Fruit fly (Drosophila melanogaster) whole organism, wandering third instar larva: ENCODE results near the gene dcma.

Experiments
- CrebA ChIP-seq: fragments of 200-800 bp; sonication (Bioruptor generic); optimal IDR thresholded peaks from 2 replicates; lab custom pipeline; 2016; ENCODE audit warnings: missing biosample characterization, mild to moderate bottlenecking, missing genetic modification characterization, borderline replicate concordance
- Hnf4 ChIP-seq: fragments of 200-800 bp; sonication (Bioruptor generic); optimal IDR thresholded peaks from 2 replicates; lab custom pipeline; 2016; ENCODE audit warnings: missing biosample characterization, mild to moderate bottlenecking, missing genetic modification characterization
- Hr83 ChIP-seq: fragments of 200-300 bp; sonication (Bioruptor generic); optimal IDR thresholded peaks from 2 replicates; lab custom pipeline; 2016; ENCODE audit warnings: missing biosample characterization, mild to moderate bottlenecking, missing genetic modification characterization, moderate library complexity; ENCODE audit not compliant: poor library complexity, severe bottlenecking
- Mio ChIP-seq: sonication (Bioruptor generic); optimal IDR thresholded peaks from 2 replicates; lab custom pipeline; 2016; ENCODE audit warnings: missing biosample characterization, missing genetic modification characterization
- Rel ChIP-seq, 2 experiments: fragments of 200-800 bp; sonication (Bioruptor generic) in 1 of 2; optimal IDR thresholded peaks; 2 replicates in 1 of 2; 3 replicates in 1 of 2; lab custom pipeline; 2016 to 2019; ENCODE audit warnings: mild to moderate bottlenecking in 2 of 2, missing biosample characterization in 2 of 2, missing genetic modification characterization in 2 of 2, moderate library complexity in 1 of 2
- Vsx2 ChIP-seq: fragments of 200-300, 225-300 bp; sonication (Bioruptor generic); optimal IDR thresholded peaks from 2 replicates; lab custom pipeline; 2018; ENCODE audit warnings: missing biosample characterization, missing genetic modification characterization; ENCODE audit not compliant: partially characterized antibody
- brk ChIP-seq: fragments of 200-800 bp; sonication (Bioruptor generic); optimal IDR thresholded peaks from 2 replicates; lab custom pipeline; 2016; ENCODE audit warnings: missing biosample characterization, mild to moderate bottlenecking, missing genetic modification characterization
- h ChIP-seq: fragments of 200-800 bp; sonication (Bioruptor generic); optimal IDR thresholded peaks from 3 replicates; lab custom pipeline; 2016; ENCODE audit warnings: missing biosample characterization, mild to moderate bottlenecking, missing genetic modification characterization
- pan ChIP-seq: fragments of >200 bp; optimal IDR thresholded peaks from 2 replicates; lab custom pipeline; 2017
- psq ChIP-seq: fragments of 200-800 bp; sonication (Bioruptor generic); optimal IDR thresholded peaks from 3 replicates; lab custom pipeline; 2017; ENCODE audit warnings: missing biosample characterization, mild to moderate bottlenecking, missing genetic modification characterization, moderate library complexity
- sv ChIP-seq: fragments of 200-800 bp; sonication (Bioruptor generic); optimal IDR thresholded peaks from 3 replicates; lab custom pipeline; 2016; ENCODE audit warnings: missing biosample characterization, missing genetic modification characterization

DNA sequence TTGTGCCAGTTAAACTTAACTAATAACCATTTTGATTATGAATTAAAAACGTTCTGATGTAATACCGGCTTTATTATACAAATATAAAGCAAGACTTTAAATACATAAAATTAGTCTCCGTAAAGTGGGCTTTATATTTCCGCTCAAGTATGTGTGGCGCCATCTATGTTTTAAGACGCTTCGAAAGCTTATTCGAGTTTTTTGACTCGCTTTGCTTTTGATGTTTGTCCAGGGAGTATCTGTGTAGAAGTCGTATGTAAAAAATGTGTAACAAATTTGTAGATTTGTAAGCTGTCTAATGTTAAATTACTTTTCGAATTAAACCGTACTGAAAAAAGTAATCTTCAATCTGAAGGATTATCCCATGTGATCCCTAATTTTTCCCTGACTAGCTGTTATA, 33.6 kb upstream of the dcma start:
- no peak for TF ChIP-seq Rel (GFP tag; optimal IDR thresholded peaks at IDR 0.05; lab: Kevin White, UChicago)
- TF ChIP-seq Rel (tag; optimal IDR thresholded peaks at IDR 0.05; lab: Kevin White, UChicago) = no peak
- TF ChIP-seq CrebA (GFP tag; lab: Kevin White, UChicago) = no peak
- no peak for TF ChIP-seq brk (GFP tag; lab: Kevin White, UChicago)
- no peak for TF ChIP-seq pan (lab: Kevin White, UChicago)
- TF ChIP-seq Hnf4 (GFP tag; lab: Kevin White, UChicago) = no peak
- no peak for TF ChIP-seq sv
- TF ChIP-seq Vsx2 (GFP tag; lab: Kevin White, UChicago) = no peak
- no peak for TF ChIP-seq Hr83
- no peak for TF ChIP-seq Mio
- no peak for TF ChIP-seq psq (GFP tag; lab: Kevin White, UChicago)
- TF ChIP-seq h (GFP tag; lab: Kevin White, UChicago) = no peak
